Worm (Caenorhabditis elegans): Measurements from ENCODE around the gene C03B8.3.

The C03B8.3 gene

ce11 chrIII:7711908-7712359, at the start of gene C03B8.3:
C03B8.3 (plus strand) TSS chrIII:7712309.
- TF ChIP-seq ref-1 (GFP tag; conservative IDR thresholded peaks at IDR 0.05) (no peak), T22C8.4 (GFP tag; IDR thresholded peaks at IDR 0.05) (no peak), klf-2 (GFP tag; conservative IDR thresholded peaks at IDR 0.05) (no peak), ztf-23 (GFP tag; IDR thresholded peaks at IDR 0.05) (no peak), med-1 (GFP tag; optimal IDR thresholded peaks at IDR 0.05; ENCODE audit: insufficient read depth) (no peak), flt-1 (GFP tag; IDR thresholded peaks at IDR 0.05) (no peak), ztf-29 (GFP tag; IDR thresholded peaks at IDR 0.05) (no peak), cog-1 (tag; optimal IDR thresholded peaks at IDR 0.05) (no peak), tab-1 (GFP tag; IDR thresholded peaks at IDR 0.05) (no peak)

- TF ChIP-seq flt-1 (GFP tag; IDR thresholded peaks at IDR 0.05) (no peak), med-1 (GFP tag; optimal IDR thresholded peaks at IDR 0.05; ENCODE audit: insufficient read depth) (no peak), klf-2 (GFP tag; conservative IDR thresholded peaks at IDR 0.05) (no peak), ref-1 (GFP tag; conservative IDR thresholded peaks at IDR 0.05) (no peak), cog-1 (tag; optimal IDR thresholded peaks at IDR 0.05) (no peak), ztf-29 (GFP tag; IDR thresholded peaks at IDR 0.05) (no peak), T22C8.4 (GFP tag; IDR thresholded peaks at IDR 0.05) (no peak), tab-1 (GFP tag; IDR thresholded peaks at IDR 0.05) (no peak)
These were observed 46.2 kb upstream of the C03B8.3 start for ce11 chrIII:7665928-7666327.

- TF ChIP-seq flt-1 (GFP tag; IDR thresholded peaks at IDR 0.05) (no peak), cog-1 (tag; optimal IDR thresholded peaks at IDR 0.05) (no peak), ref-1 (GFP tag; conservative IDR thresholded peaks at IDR 0.05) (no peak), med-1 (GFP tag; optimal IDR thresholded peaks at IDR 0.05; ENCODE audit: insufficient read depth) (no peak), klf-2 (GFP tag; conservative IDR thresholded peaks at IDR 0.05) (no peak), T22C8.4 (GFP tag; IDR thresholded peaks at IDR 0.05) (no peak), ztf-29 (GFP tag; IDR thresholded peaks at IDR 0.05) (no peak), ztf-23 (GFP tag; IDR thresholded peaks at IDR 0.05) (no peak), tab-1 (GFP tag; IDR thresholded peaks at IDR 0.05) (no peak)
These were observed 39.7 kb upstream of the C03B8.3 start for ce11 chrIII:7672411-7672810.

- TF ChIP-seq ztf-23 (GFP tag; IDR thresholded peaks at IDR 0.05) (no peak), cog-1 (tag; optimal IDR thresholded peaks at IDR 0.05) (no peak), tab-1 (GFP tag; IDR thresholded peaks at IDR 0.05) (no peak)
These were observed 19.8 kb upstream of the C03B8.3 start for ce11 chrIII:7692287-7692686.

- TF ChIP-seq med-1 (GFP tag; optimal IDR thresholded peaks at IDR 0.05; ENCODE audit: insufficient read depth): no peak
- TF ChIP-seq ref-1 (GFP tag; conservative IDR thresholded peaks at IDR 0.05): no peak
- no peak for TF ChIP-seq T22C8.4 (GFP tag; IDR thresholded peaks at IDR 0.05)
- TF ChIP-seq ztf-29 (GFP tag; IDR thresholded peaks at IDR 0.05): no peak
- no peak for TF ChIP-seq flt-1 (GFP tag; IDR thresholded peaks at IDR 0.05)
- TF ChIP-seq tab-1 (GFP tag; IDR thresholded peaks at IDR 0.05): no peak
- no peak for TF ChIP-seq cog-1 (tag; optimal IDR thresholded peaks at IDR 0.05)
- TF ChIP-seq klf-2 (GFP tag; conservative IDR thresholded peaks at IDR 0.05): no peak
- TF ChIP-seq ztf-23 (GFP tag; IDR thresholded peaks at IDR 0.05): no peak
These were observed 17.8 kb upstream of the C03B8.3 start, which contains the start of gene C18H2.5 for ce11 chrIII:7694274-7694673. C18H2.5 (minus strand) TSS chrIII:7694374.

ce11 chrIII:7703474-7703873, 8.6 kb upstream of the C03B8.3 start:
- TF ChIP-seq ztf-23 (GFP tag; IDR thresholded peaks at IDR 0.05): no peak
- TF ChIP-seq tab-1 (GFP tag; IDR thresholded peaks at IDR 0.05): no peak
- no peak for TF ChIP-seq klf-2 (GFP tag; conservative IDR thresholded peaks at IDR 0.05)
- no peak for TF ChIP-seq T22C8.4 (GFP tag; IDR thresholded peaks at IDR 0.05)
- TF ChIP-seq cog-1 (tag; optimal IDR thresholded peaks at IDR 0.05): no peak
- no peak for TF ChIP-seq flt-1 (GFP tag; IDR thresholded peaks at IDR 0.05)
- TF ChIP-seq ref-1 (GFP tag; conservative IDR thresholded peaks at IDR 0.05): no peak
- no peak for TF ChIP-seq med-1 (GFP tag; optimal IDR thresholded peaks at IDR 0.05; ENCODE audit: insufficient read depth)
- TF ChIP-seq ztf-29 (GFP tag; IDR thresholded peaks at IDR 0.05): no peak

ce11 chrIII:7709391-7709790, 2.7 kb upstream of the C03B8.3 start, which contains the start of gene lin-13:
lin-13 (minus strand) TSS chrIII:7709491.
- TF ChIP-seq med-1 (GFP tag; optimal IDR thresholded peaks at IDR 0.05; ENCODE audit: insufficient read depth) (no peak), ztf-23 (GFP tag; IDR thresholded peaks at IDR 0.05) (no peak), cog-1 (tag; optimal IDR thresholded peaks at IDR 0.05) (no peak), flt-1 (GFP tag; IDR thresholded peaks at IDR 0.05) (no peak), T22C8.4 (GFP tag; IDR thresholded peaks at IDR 0.05) (no peak), ztf-29 (GFP tag; IDR thresholded peaks at IDR 0.05) (no peak), ref-1 (GFP tag; conservative IDR thresholded peaks at IDR 0.05) (no peak), tab-1 (GFP tag; IDR thresholded peaks at IDR 0.05) (no peak), klf-2 (GFP tag; conservative IDR thresholded peaks at IDR 0.05) (no peak)

- no peak for TF ChIP-seq ztf-23 (GFP tag; IDR thresholded peaks at IDR 0.05)
- TF ChIP-seq flt-1 (GFP tag; IDR thresholded peaks at IDR 0.05): 0 out of 2 replicates have a peak, but pooled peaks have one; percentile 23
- TF ChIP-seq cog-1 (tag; optimal IDR thresholded peaks at IDR 0.05): peak; percentile 48
- TF ChIP-seq tab-1 (GFP tag; IDR thresholded peaks at IDR 0.05): no peak
- TF ChIP-seq T22C8.4 (GFP tag; IDR thresholded peaks at IDR 0.05): peak; percentile 87
- TF ChIP-seq ztf-29 (GFP tag; IDR thresholded peaks at IDR 0.05): no peak
- no peak for TF ChIP-seq ref-1 (GFP tag; conservative IDR thresholded peaks at IDR 0.05)
- no peak for TF ChIP-seq klf-2 (GFP tag; conservative IDR thresholded peaks at IDR 0.05)
- no peak for TF ChIP-seq med-1 (GFP tag; optimal IDR thresholded peaks at IDR 0.05; ENCODE audit: insufficient read depth)
These were observed 2.0 kb upstream of the C03B8.3 start for ce11 chrIII:7710066-7710465.

ce11 chrIII:7710943-7711342, 1.2 kb upstream of the C03B8.3 start:
- no peak for TF ChIP-seq klf-2 (GFP tag; conservative IDR thresholded peaks at IDR 0.05)
- TF ChIP-seq T22C8.4 (GFP tag; IDR thresholded peaks at IDR 0.05): no peak
- TF ChIP-seq tab-1 (GFP tag; IDR thresholded peaks at IDR 0.05): no peak
- TF ChIP-seq flt-1 (GFP tag; IDR thresholded peaks at IDR 0.05): peak; percentile 55; the same call in 1 of the 2 replicates
- peak; percentile 0 for TF ChIP-seq cog-1 (tag; optimal IDR thresholded peaks at IDR 0.05)
- no peak for TF ChIP-seq ref-1 (GFP tag; conservative IDR thresholded peaks at IDR 0.05)

ce11 chrIII:7711495-7711894, 614 bp upstream of the C03B8.3 start:
- no peak for TF ChIP-seq klf-2 (GFP tag; conservative IDR thresholded peaks at IDR 0.05)
- TF ChIP-seq cog-1 (tag; optimal IDR thresholded peaks at IDR 0.05): no peak
- no peak for TF ChIP-seq ztf-23 (GFP tag; IDR thresholded peaks at IDR 0.05)
- TF ChIP-seq ztf-29 (GFP tag; IDR thresholded peaks at IDR 0.05): no peak
- no peak for TF ChIP-seq T22C8.4 (GFP tag; IDR thresholded peaks at IDR 0.05)
- no peak for TF ChIP-seq tab-1 (GFP tag; IDR thresholded peaks at IDR 0.05)
- no peak for TF ChIP-seq ref-1 (GFP tag; conservative IDR thresholded peaks at IDR 0.05)
- TF ChIP-seq med-1 (GFP tag; optimal IDR thresholded peaks at IDR 0.05; ENCODE audit: insufficient read depth): no peak
- TF ChIP-seq flt-1 (GFP tag; IDR thresholded peaks at IDR 0.05): no peak

Measured in whole organism, midembryonic.